Worm (Caenorhabditis elegans) whole organism, young adult: ENCODE measurements around the gene mrps-34.

Experiments
- B0261.1 ChIP-seq: sonication (generic microtip); optimal IDR thresholded peaks from 2 replicates; lab custom pipeline; 2016; ENCODE audit warnings: mild to moderate bottlenecking, missing genetic modification characterization, moderate library complexity, missing compliant biosample characterization
- C06A6.2 ChIP-seq: fragments of 200-800 bp; sonication (Bioruptor generic); conservative IDR thresholded peaks from 2 replicates; pipeline ENCODE4 v1.3.6; 2022; ENCODE audit warnings: missing genetic modification characterization, missing compliant biosample characterization
- F23B12.7 ChIP-seq: sonication (generic microtip); optimal IDR thresholded peaks from 2 replicates; lab custom pipeline; 2017; ENCODE audit warnings: missing genetic modification characterization, mild to moderate bottlenecking, missing compliant biosample characterization, antibody characterized with exemption, moderate library complexity; ENCODE audit not compliant: insufficient read depth
- F39B2.1 ChIP-seq: fragments of 200-800 bp; sonication (Bioruptor generic); IDR thresholded peaks from 2 replicates; pipeline ENCODE4 v1.3.6; 2022; ENCODE audit warnings: missing genetic modification reagents, missing genetic modification characterization, missing compliant biosample characterization
- F49E8.2 ChIP-seq: sonication (generic microtip); optimal IDR thresholded peaks from 3 replicates; lab custom pipeline; 2017; ENCODE audit warnings: missing genetic modification characterization, mild to moderate bottlenecking, missing compliant biosample characterization, antibody characterized with exemption, moderate library complexity; ENCODE audit not compliant: insufficient read depth
- F57A8.1 ChIP-seq: fragments of 200-800 bp; sonication (Bioruptor generic); optimal IDR thresholded peaks from 2 replicates; lab custom pipeline; 2018; ENCODE audit warnings: mild to moderate bottlenecking, missing genetic modification characterization, moderate library complexity, missing compliant biosample characterization
- F57C9.4 ChIP-seq: sonication (generic microtip); optimal IDR thresholded peaks from 2 replicates; lab custom pipeline; 2017; ENCODE audit warnings: mild to moderate bottlenecking, missing genetic modification characterization, missing compliant biosample characterization
- T07F8.4 ChIP-seq: sonication (generic microtip); optimal IDR thresholded peaks from 2 replicates; lab custom pipeline; 2016; ENCODE audit warnings: mild to moderate bottlenecking, missing genetic modification characterization, moderate library complexity, missing compliant biosample characterization
- Y79H2A.3 ChIP-seq: fragments of 200-800 bp; sonication (Bioruptor generic); conservative IDR thresholded peaks from 2 replicates; pipeline ENCODE4 v1.3.6; 2022; ENCODE audit warnings: missing genetic modification reagents, missing genetic modification characterization, missing compliant biosample characterization
- Y95B8A.8 ChIP-seq: fragments of 200-800 bp; sonication (Bioruptor generic); IDR thresholded peaks from 2 replicates; pipeline ENCODE4 v1.3.6; 2022; ENCODE audit warnings: missing genetic modification reagents, missing genetic modification characterization, missing compliant biosample characterization
- akir-1 ChIP-seq: fragments of 200-800 bp; sonication (Bioruptor generic); optimal IDR thresholded peaks from 2 replicates; lab custom pipeline; 2018; ENCODE audit warnings: mild to moderate bottlenecking, missing genetic modification characterization, moderate library complexity, missing compliant biosample characterization
- aptf-3 ChIP-seq: fragments of 200-800 bp; sonication (Bioruptor generic); IDR thresholded peaks from 2 replicates; pipeline ENCODE4 v1.3.6; 2022; ENCODE audit warnings: missing genetic modification characterization, missing compliant biosample characterization
- bed-2 ChIP-seq: fragments of 200-800 bp; sonication (Bioruptor generic); IDR thresholded peaks from 2 replicates; pipeline ENCODE4 v1.3.6; 2022; ENCODE audit warnings: missing genetic modification reagents, missing genetic modification characterization, missing compliant biosample characterization
- ccch-3 ChIP-seq: fragments of 200-800 bp; sonication (Bioruptor generic); optimal IDR thresholded peaks from 2 replicates; lab custom pipeline; 2018; ENCODE audit warnings: mild to moderate bottlenecking, missing genetic modification characterization, missing compliant biosample characterization
- cebp-1 ChIP-seq, 2 experiments: fragments of 200-800 bp in 1 of 2; sonication (Bioruptor generic) in 1 of 2; sonication (generic microtip) in 1 of 2; IDR thresholded peaks in 1 of 2; optimal IDR thresholded peaks in 1 of 2; 2 replicates each; pipeline versions ENCODE4 v1.3.6 to Lab custom; 2017 to 2022; ENCODE audit warnings: missing compliant biosample characterization in 2 of 2, missing genetic modification characterization in 2 of 2, mild to moderate bottlenecking in 1 of 2, missing genetic modification reagents in 1 of 2, moderate library complexity in 1 of 2
- ceh-27 ChIP-seq: fragments of 200-800 bp; sonication (Bioruptor generic); optimal IDR thresholded peaks from 2 replicates; lab custom pipeline; 2018; ENCODE audit warnings: mild to moderate bottlenecking, missing genetic modification characterization, moderate library complexity, missing compliant biosample characterization
- ceh-40 ChIP-seq: fragments of 200-800 bp; sonication (Bioruptor generic); IDR thresholded peaks from 2 replicates; pipeline ENCODE4 v1.3.6; 2022; ENCODE audit warnings: missing genetic modification characterization, missing compliant biosample characterization
- ceh-91 ChIP-seq: fragments of 200-800 bp; sonication (Bioruptor generic); IDR thresholded peaks from 2 replicates; pipeline ENCODE4 v1.3.6; 2022; ENCODE audit warnings: missing genetic modification reagents, missing genetic modification characterization, missing compliant biosample characterization
- chd-7 ChIP-seq: sonication (generic microtip); optimal IDR thresholded peaks from 2 replicates; lab custom pipeline; 2016; ENCODE audit warnings: mild to moderate bottlenecking, missing genetic modification characterization, moderate library complexity, missing compliant biosample characterization
- efl-1 ChIP-seq: fragments of 150-350 bp; optimal IDR thresholded peaks from 2 replicates; lab custom pipeline; 2014; ENCODE audit warnings: missing biosample characterization, missing genetic modification reagents, missing genetic modification characterization
- egl-18 ChIP-seq: fragments of 200-800 bp; sonication (Bioruptor generic); IDR thresholded peaks from 2 replicates; pipeline ENCODE4 v1.3.6; 2022; ENCODE audit warnings: missing genetic modification reagents, missing genetic modification characterization, missing compliant biosample characterization
- egrh-3 ChIP-seq: fragments of 200-800 bp; sonication (Bioruptor generic); IDR thresholded peaks from 2 replicates; pipeline ENCODE4 v1.3.6; 2022; ENCODE audit warnings: missing genetic modification reagents, missing genetic modification characterization, missing compliant biosample characterization
- ekl-4 ChIP-seq: fragments of 200-800 bp; sonication (Bioruptor generic); IDR thresholded peaks from 2 replicates; pipeline ENCODE4 v1.3.6; 2022; ENCODE audit warnings: missing genetic modification reagents, missing genetic modification characterization, missing compliant biosample characterization
- him-1 ChIP-seq: sonication (generic microtip); optimal IDR thresholded peaks from 2 replicates; lab custom pipeline; 2016; ENCODE audit warnings: missing genotype, missing genetic modification reagents, missing genetic modification characterization, missing compliant biosample characterization
- hlh-12 ChIP-seq: sonication (generic microtip); optimal IDR thresholded peaks from 2 replicates; lab custom pipeline; 2016; ENCODE audit warnings: missing genetic modification characterization, missing compliant biosample characterization
- hmg-20 ChIP-seq: fragments of 200-800 bp; sonication (Bioruptor generic); IDR thresholded peaks from 2 replicates; pipeline ENCODE4 v1.3.6; 2022; ENCODE audit warnings: missing genetic modification reagents, missing genetic modification characterization, missing compliant biosample characterization
- hsf-1 ChIP-seq: fragments of 200-800 bp; sonication (Bioruptor generic); IDR thresholded peaks from 2 replicates; pipeline ENCODE4 v1.3.6; 2022; ENCODE audit warnings: missing genetic modification reagents, missing genetic modification characterization, missing compliant biosample characterization
- let-526 ChIP-seq: fragments of 200-800 bp; sonication (Bioruptor generic); IDR thresholded peaks from 2 replicates; pipeline ENCODE4 v1.3.6; 2022; ENCODE audit warnings: missing genetic modification reagents, missing genetic modification characterization, missing compliant biosample characterization
- let-607 ChIP-seq, 2 experiments: fragments of 200-800 bp in 1 of 2; sonication (Bioruptor generic) in 1 of 2; sonication (generic microtip) in 1 of 2; optimal IDR thresholded peaks; 2 replicates each; lab custom pipeline; 2016 to 2018; ENCODE audit warnings: mild to moderate bottlenecking in 2 of 2, missing compliant biosample characterization in 2 of 2, missing genetic modification characterization in 2 of 2, moderate library complexity in 2 of 2, missing genotype in 1 of 2
- lin-40 ChIP-seq: sonication (generic microtip); optimal IDR thresholded peaks from 2 replicates; lab custom pipeline; 2016; ENCODE audit warnings: missing genetic modification characterization, mild to moderate bottlenecking, missing compliant biosample characterization, missing genotype, missing genetic modification reagents
- lir-1 ChIP-seq: fragments of 200-800 bp; sonication (Bioruptor generic); conservative IDR thresholded peaks from 2 replicates; pipeline ENCODE4 v1.3.6; 2022; ENCODE audit warnings: missing genetic modification reagents, missing genetic modification characterization, missing compliant biosample characterization
- lsl-1 ChIP-seq: fragments of 200-800 bp; sonication (Bioruptor generic); optimal IDR thresholded peaks from 2 replicates; lab custom pipeline; 2018; ENCODE audit warnings: mild to moderate bottlenecking, missing genetic modification characterization, moderate library complexity, missing compliant biosample characterization
- madf-10 ChIP-seq: sonication (generic microtip); optimal IDR thresholded peaks from 2 replicates; lab custom pipeline; 2016; ENCODE audit warnings: mild to moderate bottlenecking, missing genetic modification characterization, missing compliant biosample characterization
- madf-8 ChIP-seq: fragments of 200-800 bp; sonication (Bioruptor generic); conservative IDR thresholded peaks from 2 replicates; pipeline ENCODE4 v1.3.6; 2022; ENCODE audit warnings: missing genetic modification reagents, missing genetic modification characterization, missing compliant biosample characterization
- mcd-1 ChIP-seq: fragments of 200-800 bp; sonication (Bioruptor generic); IDR thresholded peaks from 2 replicates; pipeline ENCODE4 v1.3.6; 2022; ENCODE audit warnings: missing genetic modification reagents, missing genetic modification characterization, missing compliant biosample characterization
- mxl-1 ChIP-seq: sonication (generic microtip); optimal IDR thresholded peaks from 2 replicates; lab custom pipeline; 2016; ENCODE audit warnings: missing genetic modification characterization, missing compliant biosample characterization
- nfya-1 ChIP-seq: sonication (generic microtip); optimal IDR thresholded peaks from 2 replicates; lab custom pipeline; 2017; ENCODE audit warnings: antibody characterized with exemption, missing compliant biosample characterization, missing genetic modification characterization, borderline replicate concordance; ENCODE audit not compliant: insufficient read depth
- nhr-120 ChIP-seq: fragments of 200-800 bp; sonication (Bioruptor generic); IDR thresholded peaks from 2 replicates; pipeline ENCODE4 v1.3.6; 2022; ENCODE audit warnings: missing genetic modification characterization, missing compliant biosample characterization
- nhr-27 ChIP-seq: fragments of 200-800 bp; sonication (Bioruptor generic); optimal IDR thresholded peaks from 2 replicates; lab custom pipeline; 2018; ENCODE audit warnings: mild to moderate bottlenecking, missing genetic modification characterization, moderate library complexity, missing compliant biosample characterization
- pbrm-1 ChIP-seq: fragments of 200-800 bp; sonication (Bioruptor generic); IDR thresholded peaks from 2 replicates; pipeline ENCODE4 v1.3.6; 2022; ENCODE audit warnings: missing genetic modification reagents, missing genetic modification characterization, missing compliant biosample characterization
- rec-8 ChIP-seq, 2 experiments: sonication (generic microtip); optimal IDR thresholded peaks; 2 replicates each; lab custom pipeline; 2016; ENCODE audit warnings: mild to moderate bottlenecking in 2 of 2, missing genetic modification characterization in 2 of 2, missing genetic modification reagents in 2 of 2, missing genotype in 2 of 2, missing biosample characterization in 1 of 2, missing compliant biosample characterization in 1 of 2, moderate library complexity in 1 of 2
- sea-2 ChIP-seq: fragments of 200-800 bp; sonication (Bioruptor generic); IDR thresholded peaks from 2 replicates; pipeline ENCODE4 v1.3.6; 2022; ENCODE audit warnings: missing genetic modification characterization, missing compliant biosample characterization
- somi-1 ChIP-seq: fragments of 200-800 bp; sonication (Bioruptor generic); optimal IDR thresholded peaks from 2 replicates; lab custom pipeline; 2018; ENCODE audit warnings: mild to moderate bottlenecking, missing genetic modification characterization, missing compliant biosample characterization
- tbx-9 ChIP-seq: sonication (generic microtip); optimal IDR thresholded peaks from 2 replicates; lab custom pipeline; 2016; ENCODE audit warnings: borderline replicate concordance, missing genetic modification characterization, inconsistent platforms, missing compliant biosample characterization
- tlf-1 ChIP-seq: fragments of 200-800 bp; sonication (Bioruptor generic); optimal IDR thresholded peaks from 2 replicates; lab custom pipeline; 2018; ENCODE audit warnings: mild to moderate bottlenecking, missing genetic modification characterization, missing compliant biosample characterization
- zfh-2 ChIP-seq: fragments of 200-800 bp; sonication (Bioruptor generic); conservative IDR thresholded peaks from 2 replicates; pipeline ENCODE4 v1.3.6; 2022; ENCODE audit warnings: missing genetic modification reagents, missing genetic modification characterization, missing compliant biosample characterization
- zim-3 ChIP-seq: sonication (generic microtip); optimal IDR thresholded peaks from 2 replicates; lab custom pipeline; 2017; ENCODE audit warnings: mild to moderate bottlenecking, missing genetic modification characterization, moderate library complexity, missing compliant biosample characterization
- ztf-22 ChIP-seq: fragments of 200-800 bp; sonication (Bioruptor generic); optimal IDR thresholded peaks from 2 replicates; lab custom pipeline; 2018; ENCODE audit warnings: mild to moderate bottlenecking, missing genetic modification characterization, moderate library complexity, missing compliant biosample characterization

The mrps-34 gene

DNA sequence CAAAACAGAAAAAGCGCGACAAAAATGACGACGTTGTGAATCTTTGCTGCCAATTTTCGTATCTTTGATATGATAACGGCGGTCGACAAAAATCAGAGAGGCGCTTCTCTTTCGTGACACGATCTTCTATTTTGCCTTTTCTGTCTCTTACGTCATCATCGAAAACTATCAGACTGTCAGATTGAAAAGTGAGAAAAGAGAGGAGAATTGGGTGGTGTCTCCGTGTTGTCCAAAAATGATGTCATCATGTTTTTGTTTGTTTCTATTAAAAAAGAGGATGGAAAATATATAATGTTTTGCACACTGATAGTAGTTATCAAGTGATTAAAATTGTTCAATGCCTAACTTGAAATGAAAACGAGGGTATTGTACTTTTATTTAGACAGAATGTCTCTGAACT lies 46.2 kb downstream of the mrps-34 start (continued):
- TF ChIP-seq F39B2.1 (GFP tag; lab: Robert Waterston, UW) (no peak), T07F8.4 (tag; lab: Kevin White, UChicago) (no peak), nhr-120 (no peak), mcd-1 (GFP tag; lab: Robert Waterston, UW) (no peak), Y79H2A.3 (GFP tag; lab: Robert Waterston, UW) (no peak), nfya-1 (tag; lab: Kevin White, UChicago) (no peak), F57A8.1 (GFP tag; lab: Kevin White, UChicago) (no peak), lsl-1 (GFP tag; lab: Kevin White, UChicago) (no peak), lir-1 (no peak), egrh-3 (GFP tag; lab: Robert Waterston, UW) (no peak), ceh-27 (GFP tag; lab: Kevin White, UChicago) (no peak), akir-1 (no peak), Y95B8A.8 (GFP tag; lab: Robert Waterston, UW) (no peak), rec-8 (tag; optimal IDR thresholded peaks at IDR 0.05; lab: Kevin White, UChicago) (no peak), somi-1 (no peak), ceh-91 (GFP tag; lab: Robert Waterston, UW) (no peak), ccch-3 (GFP tag; lab: Kevin White, UChicago) (no peak), F23B12.7 (tag; lab: Kevin White, UChicago) (no peak), nhr-27 (no peak), F57C9.4 (tag; lab: Kevin White, UChicago) (no peak), F49E8.2 (no peak), ceh-40 (GFP tag; lab: Robert Waterston, UW) (no peak), egl-18 (no peak), mxl-1 (tag; lab: Kevin White, UChicago) (no peak), tlf-1 (GFP tag; lab: Kevin White, UChicago) (no peak), let-607 (tag; optimal IDR thresholded peaks at IDR 0.05; lab: Kevin White, UChicago) (peak; percentile 33 to 35), C06A6.2 (GFP tag; lab: Robert Waterston, UW) (no peak), let-526 (0 out of 2 replicates have a peak, but pooled peaks have one; percentile 20), efl-1 (no peak), aptf-3 (GFP tag; lab: Robert Waterston, UW) (no peak), pbrm-1 (GFP tag; lab: Robert Waterston, UW) (0 out of 2 replicates have a peak, but pooled peaks have one; percentile 13), him-1 (tag; lab: Kevin White, UChicago) (no peak), madf-8 (GFP tag; lab: Robert Waterston, UW) (no peak), zfh-2 (GFP tag; lab: Robert Waterston, UW) (no peak), ztf-22 (GFP tag; lab: Kevin White, UChicago) (peak; percentile 69), hlh-12 (tag; lab: Kevin White, UChicago) (no peak), hsf-1 (no peak), cebp-1 (GFP tag; IDR thresholded peaks at IDR 0.05; lab: Robert Waterston, UW) (no peak), cebp-1 (tag; optimal IDR thresholded peaks at IDR 0.05; lab: Kevin White, UChicago) (peak; percentile 44), tbx-9 (no peak), B0261.1 (tag; lab: Kevin White, UChicago) (no peak), chd-7 (tag; lab: Kevin White, UChicago) (peak; percentile 19), sea-2 (GFP tag; lab: Robert Waterston, UW) (no peak), madf-10 (tag; lab: Kevin White, UChicago) (peak; percentile 20), hmg-20 (GFP tag; lab: Robert Waterston, UW) (no peak), bed-2 (GFP tag; lab: Robert Waterston, UW) (no peak), ekl-4 (no peak), zim-3 (tag; lab: Kevin White, UChicago) (no peak), lin-40 (tag; lab: Kevin White, UChicago) (peak; percentile 36)
